Worm (Caenorhabditis elegans) whole organism, young adult: Measurements from ENCODE around the gene sas-7.

Experiments used
- B0336.3 ChIP-seq: fragments of 200-800 bp; sonication (Bioruptor generic); IDR thresholded peaks from 2 replicates; pipeline ENCODE4 v1.3.6; 2022; ENCODE audit warnings: missing genetic modification characterization, missing compliant biosample characterization
- F10E7.11 ChIP-seq: sonication (generic microtip); optimal IDR thresholded peaks from 2 replicates; lab custom pipeline; 2017; ENCODE audit warnings: mild to moderate bottlenecking, missing genetic modification characterization, moderate library complexity, missing compliant biosample characterization
- F22D6.2 ChIP-seq: sonication (generic microtip); optimal IDR thresholded peaks from 2 replicates; lab custom pipeline; 2016; ENCODE audit warnings: mild to moderate bottlenecking, missing genetic modification characterization, missing compliant biosample characterization
- F33H1.4 ChIP-seq: fragments of 200-800 bp; sonication (Bioruptor generic); IDR thresholded peaks from 2 replicates; pipeline ENCODE4 v1.3.6; 2022; ENCODE audit warnings: missing genetic modification reagents, missing genetic modification characterization, missing compliant biosample characterization
- F37B4.10 ChIP-seq: fragments of 200-800 bp; sonication (Bioruptor generic); IDR thresholded peaks from 2 replicates; pipeline ENCODE4 v1.3.6; 2022; ENCODE audit warnings: missing genetic modification characterization, missing compliant biosample characterization
- F49E8.2 ChIP-seq: sonication (generic microtip); optimal IDR thresholded peaks from 3 replicates; lab custom pipeline; 2017; ENCODE audit warnings: missing genetic modification characterization, mild to moderate bottlenecking, missing compliant biosample characterization, antibody characterized with exemption, moderate library complexity; ENCODE audit not compliant: insufficient read depth
- F52B5.7 ChIP-seq: sonication (generic microtip); optimal IDR thresholded peaks from 2 replicates; lab custom pipeline; 2016; ENCODE audit warnings: mild to moderate bottlenecking, missing genetic modification characterization, missing compliant biosample characterization
- F57A8.1 ChIP-seq: fragments of 200-800 bp; sonication (Bioruptor generic); optimal IDR thresholded peaks from 2 replicates; lab custom pipeline; 2018; ENCODE audit warnings: mild to moderate bottlenecking, missing genetic modification characterization, moderate library complexity, missing compliant biosample characterization
- K12H6.12 ChIP-seq: fragments of 200-800 bp; sonication (Bioruptor generic); optimal IDR thresholded peaks from 2 replicates; lab custom pipeline; 2018; ENCODE audit warnings: mild to moderate bottlenecking, missing genetic modification characterization, missing compliant biosample characterization
- Y56A3A.18 ChIP-seq: fragments of 200-800 bp; sonication (Bioruptor generic); IDR thresholded peaks from 2 replicates; pipeline ENCODE4 v1.3.6; 2022; ENCODE audit warnings: missing genetic modification reagents, missing genetic modification characterization, missing compliant biosample characterization
- Y67H2A.10 ChIP-seq: fragments of 200-800 bp; sonication (Bioruptor generic); conservative IDR thresholded peaks from 2 replicates; pipeline ENCODE4 v1.3.6; 2022; ENCODE audit warnings: missing genetic modification reagents, missing genetic modification characterization, missing compliant biosample characterization
- aptf-3 ChIP-seq: fragments of 200-800 bp; sonication (Bioruptor generic); IDR thresholded peaks from 2 replicates; pipeline ENCODE4 v1.3.6; 2022; ENCODE audit warnings: missing genetic modification characterization, missing compliant biosample characterization
- athp-1 ChIP-seq: sonication (generic microtip); optimal IDR thresholded peaks from 2 replicates; lab custom pipeline; 2017; ENCODE audit warnings: mild to moderate bottlenecking, missing genetic modification characterization, missing compliant biosample characterization
- bed-2 ChIP-seq: fragments of 200-800 bp; sonication (Bioruptor generic); IDR thresholded peaks from 2 replicates; pipeline ENCODE4 v1.3.6; 2022; ENCODE audit warnings: missing genetic modification reagents, missing genetic modification characterization, missing compliant biosample characterization
- ccch-3 ChIP-seq: fragments of 200-800 bp; sonication (Bioruptor generic); optimal IDR thresholded peaks from 2 replicates; lab custom pipeline; 2018; ENCODE audit warnings: mild to moderate bottlenecking, missing genetic modification characterization, missing compliant biosample characterization
- ceh-27 ChIP-seq: fragments of 200-800 bp; sonication (Bioruptor generic); optimal IDR thresholded peaks from 2 replicates; lab custom pipeline; 2018; ENCODE audit warnings: mild to moderate bottlenecking, missing genetic modification characterization, moderate library complexity, missing compliant biosample characterization
- ceh-40 ChIP-seq: fragments of 200-800 bp; sonication (Bioruptor generic); IDR thresholded peaks from 2 replicates; pipeline ENCODE4 v1.3.6; 2022; ENCODE audit warnings: missing genetic modification characterization, missing compliant biosample characterization
- dpl-1 ChIP-seq: fragments of 150-350 bp; optimal IDR thresholded peaks from 2 replicates; lab custom pipeline; 2014; ENCODE audit warnings: missing biosample characterization, missing genetic modification reagents, missing genetic modification characterization
- efl-1 ChIP-seq: fragments of 150-350 bp; optimal IDR thresholded peaks from 2 replicates; lab custom pipeline; 2014; ENCODE audit warnings: missing biosample characterization, missing genetic modification reagents, missing genetic modification characterization
- egrh-3 ChIP-seq: fragments of 200-800 bp; sonication (Bioruptor generic); IDR thresholded peaks from 2 replicates; pipeline ENCODE4 v1.3.6; 2022; ENCODE audit warnings: missing genetic modification reagents, missing genetic modification characterization, missing compliant biosample characterization
- ekl-4 ChIP-seq: fragments of 200-800 bp; sonication (Bioruptor generic); IDR thresholded peaks from 2 replicates; pipeline ENCODE4 v1.3.6; 2022; ENCODE audit warnings: missing genetic modification reagents, missing genetic modification characterization, missing compliant biosample characterization
- ets-4 ChIP-seq: fragments of 200-800 bp; sonication (Bioruptor generic); optimal IDR thresholded peaks from 2 replicates; lab custom pipeline; 2018; ENCODE audit warnings: mild to moderate bottlenecking, missing genetic modification characterization, missing compliant biosample characterization
- fkh-3 ChIP-seq: sonication (generic microtip); optimal IDR thresholded peaks from 2 replicates; lab custom pipeline; 2016; ENCODE audit warnings: mild to moderate bottlenecking, missing genetic modification characterization, missing compliant biosample characterization
- gei-17 ChIP-seq: fragments of 200-800 bp; sonication (Bioruptor generic); optimal IDR thresholded peaks from 2 replicates; lab custom pipeline; 2018; ENCODE audit warnings: mild to moderate bottlenecking, missing genetic modification characterization, missing compliant biosample characterization
- hlh-26 ChIP-seq: fragments of 200-800 bp; sonication (Bioruptor generic); conservative IDR thresholded peaks from 2 replicates; pipeline ENCODE4 v1.3.6; 2022; ENCODE audit warnings: missing genetic modification reagents, missing genetic modification characterization, missing compliant biosample characterization
- hmg-1.2 ChIP-seq: fragments of 200-800 bp; sonication (Bioruptor generic); IDR thresholded peaks from 2 replicates; pipeline ENCODE4 v1.3.6; 2022; ENCODE audit warnings: missing genetic modification reagents, missing genetic modification characterization, missing compliant biosample characterization
- lag-1 ChIP-seq: fragments of 200-800 bp; sonication (Bioruptor generic); IDR thresholded peaks from 2 replicates; pipeline ENCODE4 v1.3.6; 2022; ENCODE audit warnings: missing genetic modification reagents, missing genetic modification characterization, missing compliant biosample characterization
- let-526 ChIP-seq: fragments of 200-800 bp; sonication (Bioruptor generic); IDR thresholded peaks from 2 replicates; pipeline ENCODE4 v1.3.6; 2022; ENCODE audit warnings: missing genetic modification reagents, missing genetic modification characterization, missing compliant biosample characterization
- let-607 ChIP-seq, 2 experiments: fragments of 200-800 bp in 1 of 2; sonication (Bioruptor generic) in 1 of 2; sonication (generic microtip) in 1 of 2; optimal IDR thresholded peaks; 2 replicates each; lab custom pipeline; 2016 to 2018; ENCODE audit warnings: mild to moderate bottlenecking in 2 of 2, missing compliant biosample characterization in 2 of 2, missing genetic modification characterization in 2 of 2, moderate library complexity in 2 of 2, missing genotype in 1 of 2
- lin-26 ChIP-seq: fragments of 200-800 bp; sonication (Bioruptor generic); IDR thresholded peaks from 2 replicates; pipeline ENCODE4 v1.3.6; 2022; ENCODE audit warnings: missing genetic modification reagents, missing genetic modification characterization, missing compliant biosample characterization
- lin-54 ChIP-seq: fragments of 200-800 bp; sonication (Bioruptor generic); optimal IDR thresholded peaks from 2 replicates; lab custom pipeline; 2018; ENCODE audit warnings: mild to moderate bottlenecking, missing genetic modification characterization, missing compliant biosample characterization
- lsl-1 ChIP-seq: fragments of 200-800 bp; sonication (Bioruptor generic); optimal IDR thresholded peaks from 2 replicates; lab custom pipeline; 2018; ENCODE audit warnings: mild to moderate bottlenecking, missing genetic modification characterization, moderate library complexity, missing compliant biosample characterization
- madf-10 ChIP-seq: sonication (generic microtip); optimal IDR thresholded peaks from 2 replicates; lab custom pipeline; 2016; ENCODE audit warnings: mild to moderate bottlenecking, missing genetic modification characterization, missing compliant biosample characterization
- madf-3 ChIP-seq: fragments of 200-800 bp; sonication (Bioruptor generic); IDR thresholded peaks from 2 replicates; pipeline ENCODE4 v1.3.6; 2022; ENCODE audit warnings: missing genetic modification reagents, missing genetic modification characterization, missing compliant biosample characterization
- nhr-120 ChIP-seq: fragments of 200-800 bp; sonication (Bioruptor generic); IDR thresholded peaks from 2 replicates; pipeline ENCODE4 v1.3.6; 2022; ENCODE audit warnings: missing genetic modification characterization, missing compliant biosample characterization
- nhr-27 ChIP-seq: fragments of 200-800 bp; sonication (Bioruptor generic); optimal IDR thresholded peaks from 2 replicates; lab custom pipeline; 2018; ENCODE audit warnings: mild to moderate bottlenecking, missing genetic modification characterization, moderate library complexity, missing compliant biosample characterization
- nhr-90 ChIP-seq: sonication (generic microtip); optimal IDR thresholded peaks from 2 replicates; lab custom pipeline; 2016; ENCODE audit warnings: missing genotype, mild to moderate bottlenecking, missing genetic modification characterization, missing compliant biosample characterization
- sdz-38 ChIP-seq: sonication (generic microtip); optimal IDR thresholded peaks from 2 replicates; lab custom pipeline; 2016; ENCODE audit warnings: missing genotype, missing genetic modification characterization, missing compliant biosample characterization
- snpc-1.1 ChIP-seq: sonication (generic microtip); optimal IDR thresholded peaks from 2 replicates; lab custom pipeline; 2017; ENCODE audit warnings: missing genetic modification characterization, mild to moderate bottlenecking, missing compliant biosample characterization, antibody characterized with exemption, moderate library complexity, missing genotype, missing genetic modification reagents; ENCODE audit not compliant: insufficient read depth
- snpc-1.3 ChIP-seq: sonication (generic microtip); optimal IDR thresholded peaks from 2 replicates; lab custom pipeline; 2017; ENCODE audit warnings: missing genetic modification characterization, mild to moderate bottlenecking, missing compliant biosample characterization, antibody characterized with exemption, moderate library complexity, missing genotype, missing genetic modification reagents; ENCODE audit not compliant: insufficient read depth
- somi-1 ChIP-seq: fragments of 200-800 bp; sonication (Bioruptor generic); optimal IDR thresholded peaks from 2 replicates; lab custom pipeline; 2018; ENCODE audit warnings: mild to moderate bottlenecking, missing genetic modification characterization, missing compliant biosample characterization
- sptf-2 ChIP-seq: fragments of 200-800 bp; sonication (Bioruptor generic); optimal IDR thresholded peaks from 2 replicates; lab custom pipeline; 2018; ENCODE audit warnings: mild to moderate bottlenecking, missing genetic modification characterization, missing compliant biosample characterization
- unc-62 ChIP-seq: fragments of 150-350 bp; optimal IDR thresholded peaks from 2 replicates; lab custom pipeline; 2014; ENCODE audit warnings: missing biosample characterization, missing genetic modification reagents, missing genetic modification characterization
- zim-3 ChIP-seq: sonication (generic microtip); optimal IDR thresholded peaks from 2 replicates; lab custom pipeline; 2017; ENCODE audit warnings: mild to moderate bottlenecking, missing genetic modification characterization, moderate library complexity, missing compliant biosample characterization
- ztf-3 ChIP-seq: fragments of 200-800 bp; sonication (Bioruptor generic); optimal IDR thresholded peaks from 2 replicates; lab custom pipeline; 2018; ENCODE audit warnings: mild to moderate bottlenecking, missing genetic modification characterization, missing compliant biosample characterization
- ztf-6 ChIP-seq: fragments of 200-800 bp; sonication (Bioruptor generic); IDR thresholded peaks from 2 replicates; pipeline ENCODE4 v1.3.6; 2022; ENCODE audit warnings: missing genetic modification reagents, missing genetic modification characterization, missing compliant biosample characterization

Gene sas-7

DNA sequence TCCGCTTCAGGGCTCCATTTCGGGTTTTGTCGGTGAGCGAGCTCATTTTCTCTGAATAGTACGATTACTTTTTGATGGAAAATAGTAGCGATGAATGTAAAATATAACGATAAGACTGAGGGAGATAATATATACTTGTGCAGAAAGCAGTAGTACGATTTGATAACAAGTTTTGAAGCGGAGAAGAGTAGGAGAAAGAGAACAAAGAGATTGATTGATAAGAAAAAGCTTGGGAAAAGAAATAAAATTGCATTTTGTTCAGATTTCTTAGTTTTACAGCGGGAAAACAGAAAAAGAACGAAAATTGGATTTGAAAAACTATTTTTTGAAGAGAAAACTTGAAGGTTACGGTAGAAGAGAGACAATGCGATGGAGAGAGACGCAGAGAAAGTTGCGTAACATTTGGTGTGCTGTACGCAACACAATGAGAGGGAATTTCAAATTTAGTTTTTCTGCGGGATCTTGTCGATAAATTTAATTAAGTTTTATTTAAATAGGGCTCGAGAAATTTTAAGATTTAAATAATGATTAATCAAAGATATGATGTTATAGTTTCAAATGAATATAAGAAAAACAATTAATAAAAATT lies 36.9 kb downstream of the sas-7 start, which contains the start of gene umps-1 (continued):
- no peak for TF ChIP-seq nhr-27 (tag; lab: Kevin White, UChicago)
- TF ChIP-seq F10E7.11 = no peak
- peak; percentile 95 for TF ChIP-seq lin-54 (GFP tag; lab: Kevin White, UChicago)
- TF ChIP-seq sdz-38 (tag; lab: Kevin White, UChicago) = no peak
- TF ChIP-seq nhr-90 (tag; lab: Kevin White, UChicago) = no peak
- TF ChIP-seq snpc-1.3 (tag; lab: Kevin White, UChicago) = peak; percentile 35
- TF ChIP-seq lag-1 (GFP tag; lab: Robert Waterston, UW) = no peak
- no peak for TF ChIP-seq ets-4 (GFP tag; lab: Kevin White, UChicago)
- TF ChIP-seq egrh-3 (GFP tag; lab: Robert Waterston, UW) = no peak
- TF ChIP-seq ceh-40 = no peak
- TF ChIP-seq madf-3 (GFP tag; lab: Robert Waterston, UW) = no peak
- TF ChIP-seq F52B5.7 (tag; lab: Kevin White, UChicago) = no peak
- peak; percentile 77 for TF ChIP-seq lsl-1 (GFP tag; lab: Kevin White, UChicago)
- TF ChIP-seq hlh-26 = no peak
- TF ChIP-seq efl-1 (GFP tag; lab: Kevin White, UChicago) = peak; percentile 83
- TF ChIP-seq nhr-120 = no peak
- peak; percentile 38 for TF ChIP-seq ceh-27
- TF ChIP-seq zim-3 (tag; lab: Kevin White, UChicago) = no peak
- no peak for TF ChIP-seq unc-62
- TF ChIP-seq F33H1.4 (GFP tag; lab: Robert Waterston, UW) = peak; percentile 46; the same call in 1 of the 2 replicates
- no peak for TF ChIP-seq B0336.3 (GFP tag; lab: Robert Waterston, UW)
- peak; percentile 70 for TF ChIP-seq dpl-1
- TF ChIP-seq let-526 (GFP tag; lab: Robert Waterston, UW) = no peak
- no peak for TF ChIP-seq F37B4.10 (GFP tag; lab: Robert Waterston, UW)
- peak; percentile 47 for TF ChIP-seq F49E8.2
- TF ChIP-seq ekl-4 (GFP tag; lab: Robert Waterston, UW) = 0 out of 2 replicates have a peak, but pooled peaks have one; percentile 29
- no peak for TF ChIP-seq Y67H2A.10
- no peak for TF ChIP-seq gei-17 (GFP tag; lab: Kevin White, UChicago)
- TF ChIP-seq ztf-6 (GFP tag; lab: Robert Waterston, UW) = no peak
- no peak for TF ChIP-seq sptf-2
- TF ChIP-seq let-607 (tag; optimal IDR thresholded peaks at IDR 0.05; lab: Kevin White, UChicago) = peak in 1 of 2 experiments; percentile 18
- TF ChIP-seq snpc-1.1 (tag; lab: Kevin White, UChicago) = no peak
- no peak for TF ChIP-seq ztf-3
- TF ChIP-seq F22D6.2 (tag; lab: Kevin White, UChicago) = no peak
- TF ChIP-seq madf-10 (tag; lab: Kevin White, UChicago) = no peak
- no peak for TF ChIP-seq K12H6.12
- TF ChIP-seq somi-1 (GFP tag; lab: Kevin White, UChicago) = no peak
- TF ChIP-seq hmg-1.2 (GFP tag; lab: Robert Waterston, UW) = peak; percentile 99
- no peak for TF ChIP-seq lin-26 (GFP tag; lab: Robert Waterston, UW)
- no peak for TF ChIP-seq bed-2 (GFP tag; lab: Robert Waterston, UW)
- no peak for TF ChIP-seq ccch-3 (GFP tag; lab: Kevin White, UChicago)
- no peak for TF ChIP-seq athp-1 (tag; lab: Kevin White, UChicago)
- no peak for TF ChIP-seq aptf-3 (GFP tag; lab: Robert Waterston, UW)
- no peak for TF ChIP-seq Y56A3A.18
- TF ChIP-seq fkh-3 (tag; lab: Kevin White, UChicago) = no peak
- no peak for TF ChIP-seq F57A8.1 (GFP tag; lab: Kevin White, UChicago)
